Worm (Caenorhabditis elegans) whole organism, L1 larva: ENCODE data around the gene F53C3.3.

Experiments
- C16A3.4 ChIP-seq: fragments of 150-350 bp; optimal IDR thresholded peaks from 2 replicates; lab custom pipeline; 2014; ENCODE audit warnings: missing biosample characterization, missing genetic modification characterization
- C34B4.2 ChIP-seq: sonication (generic microtip); optimal IDR thresholded peaks from 2 replicates; lab custom pipeline; 2017; ENCODE audit warnings: mild to moderate bottlenecking, missing genetic modification characterization, missing compliant biosample characterization
- F16B12.6 ChIP-seq: fragments of 150-350 bp; optimal IDR thresholded peaks from 2 replicates; lab custom pipeline; 2014; ENCODE audit warnings: missing biosample characterization, missing genetic modification characterization
- blmp-1 ChIP-seq: fragments of 150-350 bp; optimal IDR thresholded peaks from 2 replicates; lab custom pipeline; 2014; ENCODE audit warnings: missing biosample characterization, missing genetic modification characterization
- ceh-63 ChIP-seq: fragments of 200-800 bp; sonication (Bioruptor generic); optimal IDR thresholded peaks from 2 replicates; lab custom pipeline; 2018; ENCODE audit warnings: mild to moderate bottlenecking, missing genetic modification characterization, missing compliant biosample characterization
- ceh-8 ChIP-seq: fragments of 200-800 bp; sonication (Bioruptor generic); optimal IDR thresholded peaks from 2 replicates; lab custom pipeline; 2018; ENCODE audit warnings: mild to moderate bottlenecking, missing genetic modification characterization, moderate library complexity, missing compliant biosample characterization
- ceh-82 ChIP-seq, 3 experiments: fragments of 150-350 bp in 1 of 3; sonication (generic microtip) in 2 of 3; optimal IDR thresholded peaks; 2 replicates each; lab custom pipeline; 2014 to 2017; ENCODE audit warnings: missing biosample characterization in 3 of 3, missing genetic modification characterization in 3 of 3
- ceh-88 ChIP-seq: fragments of 200-800 bp; sonication (Bioruptor generic); IDR thresholded peaks from 2 replicates; pipeline ENCODE4 v1.3.6; 2022; ENCODE audit warnings: missing genetic modification characterization, missing compliant biosample characterization
- dpl-1 ChIP-seq, 3 experiments: fragments of 150-350 bp in 2 of 3; sonication (generic microtip) in 1 of 3; optimal IDR thresholded peaks; 2 replicates each; lab custom pipeline; 2014 to 2017; ENCODE audit warnings: missing biosample characterization in 3 of 3, missing genetic modification characterization in 3 of 3, missing genetic modification reagents in 3 of 3
- dsc-1 ChIP-seq: sonication (generic microtip); optimal IDR thresholded peaks from 2 replicates; lab custom pipeline; 2016; ENCODE audit warnings: mild to moderate bottlenecking, missing genetic modification characterization, missing compliant biosample characterization
- efl-1 ChIP-seq, 4 experiments: fragments of 150-350 bp; optimal IDR thresholded peaks in 3 of 4; peaks in 1 of 4; 1 replicate in 1 of 4; 2 replicates in 3 of 4; lab custom pipeline; 2014; ENCODE audit warnings: missing biosample characterization in 2 of 4, missing genetic modification characterization in 2 of 4, missing genetic modification reagents in 2 of 4
- egl-13 ChIP-seq: sonication (generic microtip); optimal IDR thresholded peaks from 2 replicates; lab custom pipeline; 2016; ENCODE audit warnings: missing genotype, missing genetic modification reagents, missing genetic modification characterization, missing compliant biosample characterization
- egl-27 ChIP-seq, 2 experiments: fragments of 150-350 bp in 1 of 2; sonication (generic microtip); optimal IDR thresholded peaks; 3 replicates each; lab custom pipeline; 2017 to 2018; ENCODE audit warnings: missing biosample characterization in 2 of 2, missing genetic modification characterization in 2 of 2, missing genetic modification reagents in 2 of 2
- elt-2 ChIP-seq: sonication (generic microtip); optimal IDR thresholded peaks from 2 replicates; lab custom pipeline; 2016; ENCODE audit warnings: missing genetic modification characterization, mild to moderate bottlenecking, inconsistent platforms, missing compliant biosample characterization, missing genetic modification reagents
- ets-5 ChIP-seq: fragments of 200-800 bp; sonication (Bioruptor generic); IDR thresholded peaks from 2 replicates; pipeline ENCODE4 v1.3.6; 2022; ENCODE audit warnings: missing genetic modification characterization, missing compliant biosample characterization
- fkh-4 ChIP-seq: sonication (generic microtip); optimal IDR thresholded peaks from 2 replicates; lab custom pipeline; 2016; ENCODE audit warnings: missing compliant biosample characterization, missing genetic modification characterization, borderline replicate concordance
- fkh-8 ChIP-seq: sonication (generic microtip); optimal IDR thresholded peaks from 2 replicates; lab custom pipeline; 2016; ENCODE audit warnings: mild to moderate bottlenecking, missing genetic modification characterization, missing compliant biosample characterization
- fos-1 ChIP-seq: fragments of 150-350 bp; optimal IDR thresholded peaks from 2 replicates; lab custom pipeline; 2014; ENCODE audit warnings: missing biosample characterization, missing genetic modification characterization
- hlh-17 ChIP-seq: fragments of 200-800 bp; sonication (Bioruptor generic); optimal IDR thresholded peaks from 2 replicates; lab custom pipeline; 2018; ENCODE audit warnings: missing genetic modification characterization, mild to moderate bottlenecking, missing compliant biosample characterization, moderate library complexity, borderline replicate concordance
- isw-1 ChIP-seq: fragments of 200-800 bp; sonication (Bioruptor generic); IDR thresholded peaks from 2 replicates; pipeline ENCODE4 v1.3.6; 2022; ENCODE audit warnings: missing genetic modification characterization, missing compliant biosample characterization
- jun-1 ChIP-seq: fragments of 150-350 bp; optimal IDR thresholded peaks from 2 replicates; lab custom pipeline; 2014; ENCODE audit warnings: missing biosample characterization, missing genetic modification reagents, missing genetic modification characterization
- lin-39 ChIP-seq: fragments of 150-350 bp; optimal IDR thresholded peaks from 2 replicates; lab custom pipeline; 2014; ENCODE audit warnings: missing biosample characterization, missing genetic modification reagents, missing genetic modification characterization
- lir-3 ChIP-seq: sonication (generic microtip); optimal IDR thresholded peaks from 2 replicates; lab custom pipeline; 2016; ENCODE audit warnings: mild to moderate bottlenecking, missing genetic modification characterization, moderate library complexity, missing compliant biosample characterization; ENCODE audit not compliant: poor library complexity
- lsy-2 ChIP-seq, 2 experiments: fragments of 150-350 bp; optimal IDR thresholded peaks; 2 replicates each; lab custom pipeline; 2014; ENCODE audit warnings: missing biosample characterization in 2 of 2, missing genetic modification characterization in 2 of 2
- mef-2 ChIP-seq: fragments of 150-350 bp; optimal IDR thresholded peaks from 2 replicates; lab custom pipeline; 2014; ENCODE audit warnings: missing biosample characterization, missing genetic modification characterization
- mep-1 ChIP-seq: fragments of 150-350 bp; optimal IDR thresholded peaks from 2 replicates; lab custom pipeline; 2014; ENCODE audit warnings: missing biosample characterization, missing genetic modification characterization
- nhr-11 ChIP-seq: fragments of 150-350 bp; optimal IDR thresholded peaks from 2 replicates; lab custom pipeline; 2014; ENCODE audit warnings: missing biosample characterization, missing genetic modification characterization
- nhr-20 ChIP-seq: sonication (generic microtip); optimal IDR thresholded peaks from 2 replicates; lab custom pipeline; 2016; ENCODE audit warnings: mild to moderate bottlenecking, missing genetic modification characterization, missing compliant biosample characterization
- nhr-237 ChIP-seq: fragments of 150-350 bp; optimal IDR thresholded peaks from 2 replicates; lab custom pipeline; 2014; ENCODE audit warnings: missing biosample characterization, missing genetic modification characterization
- nhr-28 ChIP-seq: fragments of 150-350 bp; optimal IDR thresholded peaks from 2 replicates; lab custom pipeline; 2014; ENCODE audit warnings: missing biosample characterization, missing genetic modification characterization
- nhr-71 ChIP-seq: sonication (generic microtip); optimal IDR thresholded peaks from 2 replicates; lab custom pipeline; 2016; ENCODE audit warnings: mild to moderate bottlenecking, missing genetic modification characterization, moderate library complexity, missing compliant biosample characterization
- nhr-76 ChIP-seq: sonication (generic microtip); optimal IDR thresholded peaks from 2 replicates; lab custom pipeline; 2017; ENCODE audit warnings: missing biosample characterization, missing genetic modification characterization
- nhr-85 ChIP-seq: sonication (generic microtip); peaks from one replicate; lab custom pipeline; 2016; ENCODE audit warnings: missing genetic modification characterization, inconsistent platforms, missing compliant biosample characterization
- nhr-90 ChIP-seq: sonication (generic microtip); optimal IDR thresholded peaks from 2 replicates; lab custom pipeline; 2016; ENCODE audit warnings: mild to moderate bottlenecking, missing genetic modification characterization, missing compliant biosample characterization; ENCODE audit not compliant: poor library complexity
- pax-3 ChIP-seq: fragments of 200-800 bp; sonication (Bioruptor generic); optimal IDR thresholded peaks from 2 replicates; lab custom pipeline; 2018; ENCODE audit warnings: mild to moderate bottlenecking, missing genetic modification characterization, moderate library complexity, missing compliant biosample characterization
- pqm-1 ChIP-seq: sonication (generic microtip); optimal IDR thresholded peaks from 3 replicates; lab custom pipeline; 2017; ENCODE audit warnings: missing biosample characterization, missing genetic modification characterization
- sptf-1 ChIP-seq: fragments of 150-350 bp; optimal IDR thresholded peaks from 2 replicates; lab custom pipeline; 2014; ENCODE audit warnings: missing biosample characterization, missing genetic modification characterization
- swsn-7 ChIP-seq: sonication (generic microtip); optimal IDR thresholded peaks from 2 replicates; lab custom pipeline; 2016; ENCODE audit warnings: missing genetic modification characterization, missing compliant biosample characterization
- tbx-2 ChIP-seq: sonication (generic microtip); optimal IDR thresholded peaks from 2 replicates; lab custom pipeline; 2016; ENCODE audit warnings: missing genetic modification characterization, missing compliant biosample characterization
- tlp-1 ChIP-seq: fragments of 150-350 bp; optimal IDR thresholded peaks from 2 replicates; lab custom pipeline; 2014; ENCODE audit warnings: missing biosample characterization, missing genetic modification characterization
- unc-130 ChIP-seq: fragments of 150-350 bp; optimal IDR thresholded peaks from 2 replicates; lab custom pipeline; 2017; ENCODE audit warnings: missing biosample characterization, missing genetic modification characterization, inconsistent platforms
- unc-86 ChIP-seq: sonication (generic microtip); optimal IDR thresholded peaks from 2 replicates; lab custom pipeline; 2016; ENCODE audit warnings: missing genetic modification characterization, missing compliant biosample characterization
- vab-15 ChIP-seq: sonication (generic microtip); optimal IDR thresholded peaks from 2 replicates; lab custom pipeline; 2017; ENCODE audit warnings: missing genotype, mild to moderate bottlenecking, missing genetic modification characterization, missing compliant biosample characterization
- xbp-1 ChIP-seq: sonication (generic microtip); optimal IDR thresholded peaks from 2 replicates; lab custom pipeline; 2016; ENCODE audit warnings: missing genetic modification characterization, missing compliant biosample characterization
- zip-4 ChIP-seq: fragments of 200-800 bp; sonication (Bioruptor generic); optimal IDR thresholded peaks from 2 replicates; lab custom pipeline; 2018; ENCODE audit warnings: mild to moderate bottlenecking, missing genetic modification characterization, moderate library complexity, missing compliant biosample characterization
- ztf-11 ChIP-seq, 2 experiments: sonication (generic microtip); optimal IDR thresholded peaks; 2 replicates each; lab custom pipeline; 2016 to 2017; ENCODE audit warnings: missing genetic modification characterization in 2 of 2, missing biosample characterization in 1 of 2, missing compliant biosample characterization in 1 of 2
- ztf-4 ChIP-seq: fragments of 150-350 bp; optimal IDR thresholded peaks from 2 replicates; lab custom pipeline; 2014; ENCODE audit warnings: missing biosample characterization, missing genetic modification characterization

Gene F53C3.3

DNA sequence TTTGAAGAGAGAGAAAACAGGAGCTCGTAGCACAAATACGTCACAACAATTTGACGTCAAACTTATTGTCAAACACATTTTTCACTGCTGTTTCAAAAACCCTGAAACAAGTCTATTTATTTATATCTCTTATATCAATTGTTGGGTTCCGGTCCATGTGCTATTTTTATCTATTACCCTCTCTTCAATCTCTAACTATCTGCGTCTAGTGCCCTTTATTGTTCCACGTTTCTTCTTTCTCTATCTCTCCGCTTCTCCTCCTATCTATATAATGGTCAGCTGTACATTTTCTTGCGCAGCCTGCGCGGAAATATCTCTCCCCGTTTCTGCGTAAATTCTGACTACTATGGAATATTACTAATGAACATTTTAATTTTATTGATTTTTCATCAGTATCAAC lies 5.7 kb upstream of the F53C3.3 start (continued):
- TF ChIP-seq nhr-28 (tag; lab: Kevin White, UChicago) = no peak
- peak; percentile 47 for TF ChIP-seq xbp-1
- no peak for TF ChIP-seq ceh-8
- TF ChIP-seq blmp-1 (tag; lab: Kevin White, UChicago) = peak; percentile 45
- TF ChIP-seq ztf-4 (tag; lab: Kevin White, UChicago) = no peak
- TF ChIP-seq tbx-2 = peak; percentile 55
- no peak for TF ChIP-seq pqm-1 (tag; lab: Kevin White, UChicago)
- no peak for TF ChIP-seq tlp-1 (tag; lab: Kevin White, UChicago)
- TF ChIP-seq vab-15 (tag; lab: Kevin White, UChicago) = no peak
- peak; percentile 17 for TF ChIP-seq fos-1 (tag; lab: Kevin White, UChicago)
- no peak for TF ChIP-seq hlh-17 (GFP tag; lab: Kevin White, UChicago)
- peak; percentile 56 to 62 for TF ChIP-seq efl-1 (optimal IDR thresholded peaks at IDR 0.05; lab: Kevin White, UChicago)
- TF ChIP-seq efl-1 (GFP tag; optimal IDR thresholded peaks at IDR 0.05 in 1 of 2; lab: Kevin White, UChicago) = peak; percentile 32 to 49
- no peak for TF ChIP-seq ceh-88
- peak; percentile 77 for TF ChIP-seq nhr-71 (tag; lab: Kevin White, UChicago)
- TF ChIP-seq nhr-11 = no peak
- TF ChIP-seq unc-130 (tag; lab: Kevin White, UChicago) = peak; percentile 13
- no peak for TF ChIP-seq sptf-1 (tag; lab: Kevin White, UChicago)
- peak; percentile 5 for TF ChIP-seq elt-2 (tag; lab: Kevin White, UChicago)
- no peak for TF ChIP-seq ztf-11 (tag; optimal IDR thresholded peaks at IDR 0.05; lab: Kevin White, UChicago)
- peak; percentile 57 for TF ChIP-seq mep-1 (tag; lab: Kevin White, UChicago)
- TF ChIP-seq dsc-1 (tag; lab: Kevin White, UChicago) = peak; percentile 1
- TF ChIP-seq ceh-82 (tag; optimal IDR thresholded peaks at IDR 0.05; lab: Kevin White, UChicago) = peak in 1 of 3 experiments; percentile 15
- no peak for TF ChIP-seq C34B4.2 (tag; lab: Kevin White, UChicago)
- no peak for TF ChIP-seq ceh-63
- peak; percentile 27 for TF ChIP-seq jun-1 (tag; lab: Kevin White, UChicago)
- TF ChIP-seq, all 84 proteins: peak for 35

DNA sequence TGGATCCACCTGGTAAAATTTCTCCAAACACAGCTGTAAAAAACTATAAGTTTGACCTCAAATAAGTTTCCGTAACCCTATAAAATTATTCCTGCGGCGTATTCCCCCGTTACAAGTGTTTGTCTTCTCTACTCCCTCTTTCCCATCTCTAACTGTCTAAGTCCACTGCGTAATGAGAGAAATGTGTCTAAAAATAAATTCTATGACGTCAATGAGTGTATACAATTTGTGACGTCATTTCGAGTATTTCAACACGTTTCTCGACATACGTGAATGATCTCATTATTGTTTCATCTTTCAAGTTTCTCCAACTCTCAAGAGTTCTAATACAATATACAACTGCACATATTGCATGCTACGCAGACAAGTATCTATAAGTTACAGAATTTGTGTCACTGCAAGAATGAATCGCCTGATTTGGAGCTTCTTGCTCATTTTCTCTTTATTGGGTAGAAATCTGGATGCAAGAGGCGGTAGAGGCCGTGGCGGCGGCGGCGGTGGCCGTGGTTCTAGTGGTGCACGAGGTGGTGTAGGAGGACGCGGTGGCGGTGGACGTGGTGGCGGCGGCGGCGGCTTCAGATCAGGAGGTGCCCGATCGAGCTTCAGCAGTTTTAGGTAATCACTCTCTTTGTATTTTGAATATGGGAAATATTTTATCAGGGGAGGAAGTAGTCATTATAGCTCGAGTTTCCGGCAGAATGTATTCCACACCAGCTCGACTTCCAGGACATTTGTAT lies 4.7 kb upstream of the F53C3.3 start, which contains the start of gene F53C3.6:
TSS of gene F53C3.6 (plus strand) at position 385 of the 737 bp plus-strand sequence.
- peak; percentile 71 for TF ChIP-seq dsc-1 (tag; lab: Kevin White, UChicago)
- TF ChIP-seq nhr-237 (tag; lab: Kevin White, UChicago) = no peak
- peak; percentile 72 for TF ChIP-seq lir-3 (tag; lab: Kevin White, UChicago)
- TF ChIP-seq ztf-4 (tag; lab: Kevin White, UChicago) = peak; percentile 60
- TF ChIP-seq ets-5 = no peak
- TF ChIP-seq mef-2 (tag; lab: Kevin White, UChicago) = peak; percentile 98
- TF ChIP-seq C16A3.4 (tag; lab: Kevin White, UChicago) = peak; percentile 26
- no peak for TF ChIP-seq F16B12.6 (tag; lab: Kevin White, UChicago)
- TF ChIP-seq lsy-2 (tag; optimal IDR thresholded peaks at IDR 0.05; lab: Kevin White, UChicago) = peak; percentile 77
- peak; percentile 89 for TF ChIP-seq nhr-85
- TF ChIP-seq xbp-1 = peak; percentile 64
- peak; percentile 50 to 67 for TF ChIP-seq egl-27 (tag; optimal IDR thresholded peaks at IDR 0.05; lab: Kevin White, UChicago)
- TF ChIP-seq ztf-11 (tag; optimal IDR thresholded peaks at IDR 0.05; lab: Kevin White, UChicago) = no peak
- TF ChIP-seq nhr-28 (tag; lab: Kevin White, UChicago) = no peak
- peak; percentile 63 to 67 for TF ChIP-seq efl-1 (optimal IDR thresholded peaks at IDR 0.05; lab: Kevin White, UChicago)
- peak; percentile 42 to 87 for TF ChIP-seq efl-1 (GFP tag; optimal IDR thresholded peaks at IDR 0.05 in 1 of 2; lab: Kevin White, UChicago)
- no peak for TF ChIP-seq pqm-1 (tag; lab: Kevin White, UChicago)
- TF ChIP-seq sptf-1 (tag; lab: Kevin White, UChicago) = no peak
- TF ChIP-seq fkh-4 = no peak
- peak; percentile 21 for TF ChIP-seq nhr-90 (tag; lab: Kevin White, UChicago)
- peak; percentile 11 for TF ChIP-seq pax-3 (tag; lab: Kevin White, UChicago)
- peak; percentile 24 for TF ChIP-seq nhr-11
- peak; percentile 64 for TF ChIP-seq nhr-20
- peak in 2 of 3 experiments; percentile 30 to 38 for TF ChIP-seq dpl-1 (GFP tag; optimal IDR thresholded peaks at IDR 0.05; lab: Kevin White, UChicago)
- TF ChIP-seq isw-1 = peak; percentile 48; the same call in 1 of the 2 replicates
- TF ChIP-seq ceh-88 = peak; percentile 26; the same call in 1 of the 2 replicates
- TF ChIP-seq fkh-8 (tag; lab: Kevin White, UChicago) = peak; percentile 61
- peak in 2 of 3 experiments; percentile 36 to 67 for TF ChIP-seq ceh-82 (tag; optimal IDR thresholded peaks at IDR 0.05; lab: Kevin White, UChicago)
- TF ChIP-seq nhr-76 = no peak
- peak; percentile 42 for TF ChIP-seq zip-4 (GFP tag; lab: Kevin White, UChicago)
- peak; percentile 91 for TF ChIP-seq nhr-71 (tag; lab: Kevin White, UChicago)
- TF ChIP-seq unc-86 = peak; percentile 67
- TF ChIP-seq swsn-7 = peak; percentile 69
- peak; percentile 64 for TF ChIP-seq egl-13 (tag; lab: Kevin White, UChicago)
- peak; percentile 47 for TF ChIP-seq lin-39 (tag; lab: Kevin White, UChicago)
